Fruit fly (Drosophila melanogaster) whole organism: ENCODE measurements around the gene CG13455.

Experiments used
- CG8478 ChIP-seq: fragments of >200 bp; optimal IDR thresholded peaks from 2 replicates; lab custom pipeline; 2018; ENCODE audit warnings: inconsistent platforms
- Dll ChIP-seq: fragments of >200 bp; optimal IDR thresholded peaks from 2 replicates; lab custom pipeline; 2017
- EcR ChIP-seq, 2 experiments: fragments of >200 bp; optimal IDR thresholded peaks; 2 replicates each; lab custom pipeline; 2017; ENCODE audit warnings: missing biosample characterization in 2 of 2, missing genetic modification characterization in 2 of 2, missing genetic modification reagents in 2 of 2
- usp ChIP-seq: fragments of >200 bp; optimal IDR thresholded peaks from 2 replicates; lab custom pipeline; 2017; ENCODE audit warnings: missing biosample characterization, missing genetic modification characterization, mixed read lengths

dm6 chr3L:15508750-15509149, 12.4 kb downstream of the CG13455 start, which contains the start of gene Z600:
- TF ChIP-seq EcR (GFP tag; optimal IDR thresholded peaks at IDR 0.05; lab: Kevin White, UChicago) (no peak), usp (no peak), Dll (no peak), CG8478 (lab: Kevin White, UChicago) (no peak)
